Fruit fly (Drosophila melanogaster): Measurements from ENCODE around the gene cdm.
A peak's percentile ranks its signal among the peaks of the same experiment; 100 is the strongest.

Gene cdm

dm6 chr3R:18183244-18183643 lies at the start of gene cdm:
Gene cdm, minus strand, starts transcription at chr3R:18183479.
- TF ChIP-seq Dif (GFP tag; optimal IDR thresholded peaks at IDR 0.05; ENCODE audit: partially characterized antibody) (peak; percentile 12), foxo (GFP tag; optimal IDR thresholded peaks at IDR 0.05) (no peak)

- TF ChIP-seq h (GFP tag; optimal IDR thresholded peaks at IDR 0.05), result no peak
- TF ChIP-seq psq (GFP tag; optimal IDR thresholded peaks at IDR 0.05), result no peak
- no peak for TF ChIP-seq ey (GFP tag; optimal IDR thresholded peaks at IDR 0.05)
- no peak for TF ChIP-seq pan (optimal IDR thresholded peaks at IDR 0.05)
- no peak for TF ChIP-seq usp (GFP tag; optimal IDR thresholded peaks at IDR 0.05)
- TF ChIP-seq Hr78 (GFP tag; optimal IDR thresholded peaks at IDR 0.05), result no peak
These were observed 48.9 kb upstream of the cdm start for dm6 chr3R:18232187-18232586.

dm6 chr3R:18230229-18230628 lies 47.0 kb upstream of the cdm start:
- TF ChIP-seq foxo (GFP tag; optimal IDR thresholded peaks at IDR 0.05) (no peak), lola (GFP tag; optimal IDR thresholded peaks at IDR 0.05) (no peak), CG32264 (GFP tag; optimal IDR thresholded peaks at IDR 0.05) (no peak), jim (GFP tag; optimal IDR thresholded peaks at IDR 0.05) (no peak), CrebA (GFP tag; optimal IDR thresholded peaks at IDR 0.05; ENCODE audit: borderline replicate concordance) (no peak), Mio (GFP tag; optimal IDR thresholded peaks at IDR 0.05) (no peak), Sp1 (GFP tag; optimal IDR thresholded peaks at IDR 0.05) (no peak), dmrt93B (GFP tag; optimal IDR thresholded peaks at IDR 0.05) (no peak), Hnf4 (GFP tag; optimal IDR thresholded peaks at IDR 0.05) (no peak), Hr83 (GFP tag; optimal IDR thresholded peaks at IDR 0.05; ENCODE audit: poor library complexity, severe bottlenecking) (no peak), N (GFP tag; optimal IDR thresholded peaks at IDR 0.05) (no peak)

dm6 chr3R:18228713-18229222 lies 45.5 kb upstream of the cdm start:
- no peak for TF ChIP-seq Hr78 (GFP tag; optimal IDR thresholded peaks at IDR 0.05)
- no peak for TF ChIP-seq Vsx2 (GFP tag; optimal IDR thresholded peaks at IDR 0.05; ENCODE audit: partially characterized antibody)
- no peak for TF ChIP-seq fru (GFP tag; optimal IDR thresholded peaks at IDR 0.05)
- TF ChIP-seq CG9705 (GFP tag; optimal IDR thresholded peaks at IDR 0.05), result no peak
- TF ChIP-seq Sp1 (GFP tag; optimal IDR thresholded peaks at IDR 0.05), result no peak
- TF ChIP-seq Abd-B (GFP tag; optimal IDR thresholded peaks at IDR 0.05), result no peak
- TF ChIP-seq foxo (GFP tag; optimal IDR thresholded peaks at IDR 0.05), result peak in 1 of 2 experiments; percentile 9
- no peak for TF ChIP-seq pan (optimal IDR thresholded peaks at IDR 0.05)
- no peak for TF ChIP-seq Dfd (GFP tag; optimal IDR thresholded peaks at IDR 0.05)
- peak; percentile 3 for TF ChIP-seq rgr (GFP tag; optimal IDR thresholded peaks at IDR 0.05)
- TF ChIP-seq GATAd (GFP tag; optimal IDR thresholded peaks at IDR 0.05), result no peak
- TF ChIP-seq Jra (GFP tag; optimal IDR thresholded peaks at IDR 0.05), result no peak
- no peak for TF ChIP-seq HLH106 (tag; optimal IDR thresholded peaks at IDR 0.05)

- TF ChIP-seq usp (GFP tag; optimal IDR thresholded peaks at IDR 0.05), result no peak
- TF ChIP-seq Dif (GFP tag; optimal IDR thresholded peaks at IDR 0.05; ENCODE audit: partially characterized antibody), result no peak
- TF ChIP-seq h (GFP tag; optimal IDR thresholded peaks at IDR 0.05), result no peak
- no peak for TF ChIP-seq fru (GFP tag; optimal IDR thresholded peaks at IDR 0.05)
- no peak for TF ChIP-seq sage (GFP tag; optimal IDR thresholded peaks at IDR 0.05)
These were observed 44.1 kb upstream of the cdm start for dm6 chr3R:18227385-18227784.

- no peak for TF ChIP-seq lola (GFP tag; optimal IDR thresholded peaks at IDR 0.05)
- no peak for TF ChIP-seq Sp1 (GFP tag; optimal IDR thresholded peaks at IDR 0.05)
- no peak for TF ChIP-seq ey (GFP tag; optimal IDR thresholded peaks at IDR 0.05)
- no peak for TF ChIP-seq rgr (GFP tag; optimal IDR thresholded peaks at IDR 0.05)
- TF ChIP-seq fru (GFP tag; optimal IDR thresholded peaks at IDR 0.05), result no peak
- no peak for TF ChIP-seq brk (GFP tag; optimal IDR thresholded peaks at IDR 0.05)
- no peak for TF ChIP-seq psq (GFP tag; optimal IDR thresholded peaks at IDR 0.05)
- no peak for TF ChIP-seq HLH106 (tag; optimal IDR thresholded peaks at IDR 0.05)
- TF ChIP-seq br (GFP tag; optimal IDR thresholded peaks at IDR 0.05), result no peak
- no peak for TF ChIP-seq Hr83 (GFP tag; optimal IDR thresholded peaks at IDR 0.05; ENCODE audit: poor library complexity, severe bottlenecking)
- no peak for TF ChIP-seq Hnf4 (GFP tag; optimal IDR thresholded peaks at IDR 0.05)
- no peak for TF ChIP-seq foxo (GFP tag; optimal IDR thresholded peaks at IDR 0.05)
- TF ChIP-seq pan (optimal IDR thresholded peaks at IDR 0.05), result no peak
- no peak for TF ChIP-seq OdsH (GFP tag; optimal IDR thresholded peaks at IDR 0.05)
- TF ChIP-seq Rel (GFP tag; optimal IDR thresholded peaks at IDR 0.05), result no peak
- TF ChIP-seq Rel (tag; optimal IDR thresholded peaks at IDR 0.05), result no peak
- TF ChIP-seq N (GFP tag; optimal IDR thresholded peaks at IDR 0.05), result no peak
These were observed 43.5 kb upstream of the cdm start for dm6 chr3R:18226809-18227157.
